Fruit fly (Drosophila melanogaster) whole organism, embryonic: Measurements from ENCODE around the gene CG43131.

Experiments
- CG11093 ChIP-seq: fragments of 200-800 bp; sonication (Bioruptor generic); IDR thresholded peaks from 3 replicates; pipeline ENCODE4 v1.3.6; 2022; ENCODE audit warnings: missing biosample characterization, missing genetic modification characterization
- CG11723 ChIP-seq: fragments of 200-800 bp; sonication (Bioruptor generic); optimal IDR thresholded peaks from 2 replicates; lab custom pipeline; 2017; ENCODE audit warnings: missing biosample characterization, mild to moderate bottlenecking, missing genetic modification characterization
- CG12236 ChIP-seq: fragments of 200-800 bp; sonication (Bioruptor generic); optimal IDR thresholded peaks from 2 replicates; lab custom pipeline; 2016; ENCODE audit warnings: missing biosample characterization, missing genetic modification characterization
- CG1233 ChIP-seq: fragments of 200-800 bp; sonication (Bioruptor generic); optimal IDR thresholded peaks from 4 replicates; lab custom pipeline; 2018; ENCODE audit warnings: missing biosample characterization, mild to moderate bottlenecking, missing genetic modification characterization
- CG12769 ChIP-seq: fragments of 200-800 bp; sonication (Bioruptor generic); optimal IDR thresholded peaks from 2 replicates; lab custom pipeline; 2019; ENCODE audit warnings: missing biosample characterization, mild to moderate bottlenecking, missing genetic modification characterization, moderate library complexity
- CG14050 ChIP-seq: fragments of 200-800 bp; sonication (Bioruptor generic); IDR thresholded peaks from 3 replicates; pipeline ENCODE4 v1.3.6; 2022; ENCODE audit warnings: missing biosample characterization, missing genetic modification characterization
- CG15011 ChIP-seq: fragments of 200-800 bp; sonication (Bioruptor generic); optimal IDR thresholded peaks from 3 replicates; lab custom pipeline; 2018; ENCODE audit warnings: missing biosample characterization, mild to moderate bottlenecking, missing genetic modification characterization
- CG17328 ChIP-seq: fragments of 200-800 bp; sonication (Bioruptor generic); IDR thresholded peaks from 2 replicates; pipeline ENCODE4 v1.3.6; 2022; ENCODE audit warnings: missing biosample characterization, missing genetic modification characterization
- CG17802 ChIP-seq: fragments of 200-800 bp; sonication (Bioruptor generic); optimal IDR thresholded peaks from 2 replicates; lab custom pipeline; 2018; ENCODE audit warnings: missing biosample characterization, mild to moderate bottlenecking, missing genetic modification characterization, moderate library complexity
- CG1792 ChIP-seq: fragments of 200-800 bp; sonication (Bioruptor generic); optimal IDR thresholded peaks from 2 replicates; lab custom pipeline; 2016; ENCODE audit warnings: missing biosample characterization, missing genetic modification characterization
- CG18011 ChIP-seq: fragments of 200-800 bp; sonication (Bioruptor generic); optimal IDR thresholded peaks from 2 replicates; lab custom pipeline; 2017; ENCODE audit warnings: missing biosample characterization, missing genetic modification characterization, mild to moderate bottlenecking, moderate library complexity, missing genotype
- CG2678 ChIP-seq: fragments of 200-800 bp; sonication (Bioruptor generic); optimal IDR thresholded peaks from 3 replicates; lab custom pipeline; 2019; ENCODE audit warnings: missing biosample characterization, mild to moderate bottlenecking, missing genetic modification characterization, moderate library complexity
- CG31388 ChIP-seq: fragments of 200-800 bp; sonication (Bioruptor generic); optimal IDR thresholded peaks from 2 replicates; lab custom pipeline; 2016; ENCODE audit warnings: missing biosample characterization, missing genetic modification characterization
- CG42726 ChIP-seq: fragments of 200-800 bp; sonication (Bioruptor generic); IDR thresholded peaks from 2 replicates; pipeline ENCODE4 v1.3.6; 2022; ENCODE audit warnings: missing biosample characterization, missing genetic modification characterization; ENCODE audit not compliant: partially characterized antibody
- CG4282 ChIP-seq: fragments of 200-800 bp; sonication (Bioruptor generic); optimal IDR thresholded peaks from 2 replicates; lab custom pipeline; 2016; ENCODE audit warnings: missing biosample characterization, missing genetic modification characterization
- CG5180 ChIP-seq: fragments of 200-800 bp; sonication (Bioruptor generic); optimal IDR thresholded peaks from 3 replicates; lab custom pipeline; 2017; ENCODE audit warnings: missing biosample characterization, missing genetic modification characterization, mild to moderate bottlenecking, moderate library complexity, missing genetic modification reagents
- CG5953 ChIP-seq: fragments of 200-800 bp; sonication (Bioruptor generic); IDR thresholded peaks from 2 replicates; pipeline ENCODE4 v1.3.6; 2022; ENCODE audit warnings: missing biosample characterization, missing genetic modification characterization
- CG6683 ChIP-seq: fragments of 200-800 bp; sonication (Bioruptor generic); optimal IDR thresholded peaks from 2 replicates; lab custom pipeline; 2017; ENCODE audit warnings: missing biosample characterization, mild to moderate bottlenecking, missing genetic modification characterization, missing genetic modification reagents
- CG7987 ChIP-seq: fragments of 200-800 bp; sonication (Bioruptor generic); optimal IDR thresholded peaks from 2 replicates; lab custom pipeline; 2018; ENCODE audit warnings: missing biosample characterization, mild to moderate bottlenecking, missing genetic modification characterization, moderate library complexity
- CG8089 ChIP-seq: fragments of 200-800 bp; sonication (Bioruptor generic); optimal IDR thresholded peaks from 3 replicates; lab custom pipeline; 2016; ENCODE audit warnings: missing biosample characterization, missing genetic modification characterization
- CG8478 ChIP-seq: fragments of >200 bp; optimal IDR thresholded peaks from 2 replicates; lab custom pipeline; 2018
- CG9876 ChIP-seq: fragments of 200-800 bp; sonication (Bioruptor generic); optimal IDR thresholded peaks from 2 replicates; lab custom pipeline; 2016; ENCODE audit warnings: missing biosample characterization, missing genetic modification characterization
- CkIIα-i1 ChIP-seq: fragments of 200-800 bp; sonication (Bioruptor generic); IDR thresholded peaks from 2 replicates; pipeline ENCODE4 v1.3.6; 2022; ENCODE audit warnings: missing biosample characterization, missing genetic modification characterization
- Dek ChIP-seq: fragments of 200-800 bp; sonication (Bioruptor generic); optimal IDR thresholded peaks from 3 replicates; lab custom pipeline; 2019; ENCODE audit warnings: missing biosample characterization, mild to moderate bottlenecking, missing genetic modification characterization, moderate library complexity
- HLH4C ChIP-seq: fragments of 200-800 bp; sonication (Bioruptor generic); IDR thresholded peaks from 3 replicates; pipeline ENCODE4 v1.3.6; 2022; ENCODE audit warnings: missing biosample characterization, missing genetic modification characterization; ENCODE audit not compliant: partially characterized antibody
- Hr78 ChIP-seq, 2 experiments: fragments of 200-800 bp in 1 of 2; fragments of >200 bp in 1 of 2; sonication (Bioruptor generic) in 1 of 2; optimal IDR thresholded peaks; 2 replicates each; lab custom pipeline; 2017 to 2019; ENCODE audit warnings: missing biosample characterization in 2 of 2, missing genetic modification characterization in 2 of 2, mild to moderate bottlenecking in 1 of 2, moderate library complexity in 1 of 2
- Neu2 ChIP-seq: fragments of 200-800 bp; sonication (Bioruptor generic); optimal IDR thresholded peaks from 3 replicates; lab custom pipeline; 2016; ENCODE audit warnings: missing biosample characterization, missing genetic modification characterization, borderline replicate concordance
- Nf-YB ChIP-seq: fragments of 200-800 bp; sonication (Bioruptor generic); optimal IDR thresholded peaks from 3 replicates; lab custom pipeline; 2019; ENCODE audit warnings: missing biosample characterization, mild to moderate bottlenecking, missing genetic modification characterization, moderate library complexity
- Nf-YC ChIP-seq: fragments of 200-800 bp; optimal IDR thresholded peaks from 3 replicates; lab custom pipeline; 2019; ENCODE audit warnings: missing biosample characterization, mild to moderate bottlenecking, missing genetic modification characterization, moderate library complexity
- Ravus ChIP-seq: fragments of 200-800 bp; sonication (Bioruptor generic); IDR thresholded peaks from 2 replicates; pipeline ENCODE4 v1.3.6; 2022; ENCODE audit warnings: missing biosample characterization, missing genetic modification characterization
- Six4 ChIP-seq: fragments of 200-800 bp; sonication (Bioruptor generic); optimal IDR thresholded peaks from 2 replicates; lab custom pipeline; 2016; ENCODE audit warnings: missing biosample characterization, missing genetic modification characterization
- Trl ChIP-seq, 3 experiments: fragments of >200 bp in 2 of 3; fragments of 200-800 bp in 1 of 3; sonication (Bioruptor generic) in 1 of 3; optimal IDR thresholded peaks; 2 replicates in 1 of 3; 3 replicates in 2 of 3; lab custom pipeline; 2016 to 2017; ENCODE audit warnings: missing biosample characterization in 1 of 3, missing genetic modification characterization in 1 of 3
- Xrp1 ChIP-seq: fragments of 200-800 bp; sonication (Bioruptor generic); IDR thresholded peaks from 2 replicates; pipeline ENCODE4 v1.3.6; 2022; ENCODE audit warnings: missing biosample characterization, missing genetic modification characterization
- ab ChIP-seq: fragments of 200-800 bp; sonication (Bioruptor generic); optimal IDR thresholded peaks from 2 replicates; lab custom pipeline; 2016; ENCODE audit warnings: missing biosample characterization, missing genetic modification characterization
- aop ChIP-seq: fragments of 200-800 bp; sonication (Bioruptor generic); IDR thresholded peaks from 2 replicates; pipeline ENCODE4 v1.3.6; 2022; ENCODE audit warnings: missing biosample characterization, missing genetic modification characterization
- cato ChIP-seq: fragments of 200-800 bp; sonication (Bioruptor generic); optimal IDR thresholded peaks from 2 replicates; lab custom pipeline; 2016; ENCODE audit warnings: missing biosample characterization, missing genetic modification characterization, borderline replicate concordance
- danr ChIP-seq: fragments of 200-800 bp; sonication (Bioruptor generic); IDR thresholded peaks from 2 replicates; pipeline ENCODE4 v1.3.6; 2022; ENCODE audit warnings: missing biosample characterization, missing genetic modification characterization
- exex ChIP-seq: fragments of 200-800 bp; sonication (Bioruptor generic); optimal IDR thresholded peaks from 4 replicates; lab custom pipeline; 2018; ENCODE audit warnings: missing biosample characterization, mild to moderate bottlenecking, missing genetic modification characterization, moderate library complexity
- ftz-f1 ChIP-seq: fragments of 200-800 bp; sonication (Bioruptor generic); optimal IDR thresholded peaks from 2 replicates; lab custom pipeline; 2016; ENCODE audit warnings: missing biosample characterization, missing genetic modification characterization
- grn ChIP-seq: fragments of 200-800 bp; sonication (Bioruptor generic); optimal IDR thresholded peaks from 3 replicates; lab custom pipeline; 2017; ENCODE audit warnings: missing biosample characterization, missing genetic modification characterization
- gt ChIP-seq: fragments of 200-800 bp; sonication (Bioruptor generic); IDR thresholded peaks from 2 replicates; pipeline ENCODE4 v1.3.6; 2022; ENCODE audit warnings: missing biosample characterization, missing genetic modification characterization
- hb ChIP-seq: fragments of 200-800 bp; sonication (Bioruptor generic); IDR thresholded peaks from 3 replicates; pipeline ENCODE4 v1.3.6; 2022; ENCODE audit warnings: missing biosample characterization, missing genetic modification characterization; ENCODE audit not compliant: partially characterized antibody
- lola ChIP-seq, 3 experiments: fragments of >200 bp in 2 of 3; fragments of 200-800 bp in 1 of 3; sonication (Bioruptor generic) in 1 of 3; optimal IDR thresholded peaks; 2 replicates each; lab custom pipeline; 2017 to 2019; ENCODE audit warnings: missing biosample characterization in 3 of 3, missing genetic modification characterization in 3 of 3, mild to moderate bottlenecking in 1 of 3, moderate library complexity in 1 of 3
- prd ChIP-seq, 3 experiments: fragments of >200 bp in 2 of 3; fragments of 200-800 bp in 1 of 3; sonication (Bioruptor generic) in 1 of 3; optimal IDR thresholded peaks in 2 of 3; IDR thresholded peaks in 1 of 3; 2 replicates in 2 of 3; 3 replicates in 1 of 3; pipeline versions ENCODE4 v1.3.6 to Lab custom; 2017 to 2022; ENCODE audit warnings: missing biosample characterization in 1 of 3, missing genetic modification characterization in 1 of 3
- psq ChIP-seq: fragments of 200-800 bp; sonication (Bioruptor generic); optimal IDR thresholded peaks from 2 replicates; lab custom pipeline; 2017; ENCODE audit warnings: missing biosample characterization, missing genetic modification characterization
- slou ChIP-seq: fragments of 200-800 bp; sonication (Bioruptor generic); optimal IDR thresholded peaks from 3 replicates; lab custom pipeline; 2016; ENCODE audit warnings: missing biosample characterization, missing genetic modification characterization
- sug ChIP-seq: fragments of 200-800 bp; optimal IDR thresholded peaks from 2 replicates; lab custom pipeline; 2019; ENCODE audit warnings: missing biosample characterization, mild to moderate bottlenecking, missing genetic modification characterization, moderate library complexity
- tgo ChIP-seq: fragments of 200-800 bp; sonication (Bioruptor generic); IDR thresholded peaks from 3 replicates; pipeline ENCODE4 v1.3.6; 2022; ENCODE audit warnings: missing biosample characterization, missing genetic modification characterization
- zfh1 ChIP-seq: fragments of 200-800 bp; sonication (Bioruptor generic); IDR thresholded peaks from 3 replicates; pipeline ENCODE4 v1.3.6; 2022; ENCODE audit warnings: missing biosample characterization, missing genetic modification characterization

Gene CG43131

DNA sequence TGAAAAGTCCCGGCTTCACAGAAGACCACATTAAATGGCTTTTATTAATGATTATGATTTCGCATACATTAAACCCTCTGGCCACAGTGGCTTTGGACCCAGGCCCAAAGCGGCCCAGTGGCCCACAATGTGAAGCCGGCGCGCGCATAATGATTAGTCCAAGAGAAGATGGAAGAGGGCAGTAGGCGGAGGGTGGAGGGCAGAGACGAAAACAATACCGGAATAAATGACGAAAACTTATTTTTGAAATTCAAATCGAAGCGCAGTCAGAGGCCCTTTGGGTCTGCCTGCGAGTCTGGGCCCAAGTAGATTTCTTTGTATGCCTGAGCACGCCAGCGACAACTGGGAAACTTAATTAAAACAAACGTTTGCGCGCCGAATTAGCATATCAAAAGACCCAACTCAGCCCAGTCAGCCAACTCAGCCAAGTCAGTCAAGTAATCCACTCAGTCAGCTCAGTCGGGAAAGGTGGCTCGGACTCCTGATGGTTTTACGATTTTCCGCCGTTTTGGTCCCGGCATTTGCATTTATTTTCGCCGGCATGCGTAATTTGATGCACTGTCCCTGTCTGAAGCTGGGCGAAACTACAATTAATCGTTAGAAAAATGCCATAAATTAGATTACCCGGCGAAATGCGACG is 42.3 kb downstream of the CG43131 start (continued):
- TF ChIP-seq CG17802 (tag; lab: Kevin White, UChicago) (no peak), zfh1 (GFP tag; lab: Robert Waterston, UW) (peak; percentile 20; the same call in 1 of the 3 replicates), CG11093 (no peak), CG17328 (GFP tag; lab: Robert Waterston, UW) (no peak), CG8089 (GFP tag; lab: Kevin White, UChicago) (no peak), CG15011 (no peak), psq (GFP tag; lab: Kevin White, UChicago) (no peak), Nf-YB (GFP tag; lab: Kevin White, UChicago) (no peak), sug (no peak), CG6683 (GFP tag; lab: Kevin White, UChicago) (no peak), tgo (GFP tag; lab: Robert Waterston, UW) (no peak), Neu2 (no peak), ftz-f1 (GFP tag; lab: Kevin White, UChicago) (peak; percentile 7), cato (GFP tag; lab: Kevin White, UChicago) (no peak), CG18011 (GFP tag; lab: Kevin White, UChicago) (no peak), CG31388 (GFP tag; lab: Kevin White, UChicago) (no peak), CG1792 (GFP tag; lab: Kevin White, UChicago) (no peak), CG12236 (GFP tag; lab: Kevin White, UChicago) (no peak), CG12769 (tag; lab: Kevin White, UChicago) (peak; percentile 81), hb (GFP tag; lab: Robert Waterston, UW) (0 out of 3 replicates have a peak, but pooled peaks have one; percentile 50), Hr78 (GFP tag; optimal IDR thresholded peaks at IDR 0.05; lab: Kevin White, UChicago) (no peak), Ravus (GFP tag; lab: Robert Waterston, UW) (no peak), CG9876 (GFP tag; lab: Kevin White, UChicago) (no peak), CG1233 (GFP tag; lab: Kevin White, UChicago) (no peak), CG14050 (GFP tag; lab: Robert Waterston, UW) (no peak), Dek (tag; lab: Kevin White, UChicago) (no peak), CG5180 (no peak), CG4282 (GFP tag; lab: Kevin White, UChicago) (no peak), HLH4C (GFP tag; lab: Robert Waterston, UW) (no peak), exex (tag; lab: Kevin White, UChicago) (no peak), CG8478 (no peak), CG11723 (no peak), ab (peak; percentile 20), gt (GFP tag; lab: Robert Waterston, UW) (no peak), lola (GFP tag; optimal IDR thresholded peaks at IDR 0.05; lab: Kevin White, UChicago) (no peak), slou (GFP tag; lab: Kevin White, UChicago) (no peak), grn (GFP tag; lab: Kevin White, UChicago) (no peak), Nf-YC (tag; lab: Kevin White, UChicago) (no peak), CkIIα-i1 (GFP tag; lab: Robert Waterston, UW) (no peak), danr (GFP tag; lab: Robert Waterston, UW) (no peak), Xrp1 (GFP tag; lab: Robert Waterston, UW) (no peak), Trl (optimal IDR thresholded peaks at IDR 0.05; lab: Kevin White, UChicago) (no peak), Trl (GFP tag; optimal IDR thresholded peaks at IDR 0.05; lab: Kevin White, UChicago) (no peak), CG2678 (tag; lab: Kevin White, UChicago) (no peak), prd (optimal IDR thresholded peaks at IDR 0.05; lab: Kevin White, UChicago) (no peak), prd (GFP tag; IDR thresholded peaks at IDR 0.05; lab: Robert Waterston, UW) (no peak), CG7987 (GFP tag; lab: Kevin White, UChicago) (no peak), CG5953 (no peak), Six4 (GFP tag; lab: Kevin White, UChicago) (no peak), CG42726 (no peak), aop (GFP tag; lab: Robert Waterston, UW) (no peak)
